Worm (Caenorhabditis elegans): ENCODE results near the gene str-136.
A peak's percentile ranks its signal among the peaks of the same experiment; 100 is the strongest.

str-136 gene

ce11 chrV:8323545-8323944 lies 44.8 kb upstream of the str-136 start:
- TF ChIP-seq nhr-28 (tag; optimal IDR thresholded peaks at IDR 0.05) (no peak), snpc-4 (tag; optimal IDR thresholded peaks at IDR 0.05) (no peak), F16B12.6 (tag; optimal IDR thresholded peaks at IDR 0.05) (no peak), mef-2 (tag; optimal IDR thresholded peaks at IDR 0.05) (no peak), efl-1 (optimal IDR thresholded peaks at IDR 0.05) (no peak), efl-1 (GFP tag; optimal IDR thresholded peaks at IDR 0.05 in 1 of 2) (no peak), lin-15B (tag; optimal IDR thresholded peaks at IDR 0.05) (no peak), snu-23 (GFP tag; optimal IDR thresholded peaks at IDR 0.05) (no peak), lin-14 (GFP tag; optimal IDR thresholded peaks at IDR 0.05) (no peak), C16A3.4 (tag; optimal IDR thresholded peaks at IDR 0.05) (no peak), ztf-4 (tag; optimal IDR thresholded peaks at IDR 0.05) (no peak), ceh-88 (GFP tag; IDR thresholded peaks at IDR 0.05) (no peak), nhr-84 (tag; optimal IDR thresholded peaks at IDR 0.05) (no peak), unc-98 (GFP tag; IDR thresholded peaks at IDR 0.05) (no peak), unc-86 (tag; optimal IDR thresholded peaks at IDR 0.05) (no peak), pqm-1 (tag; optimal IDR thresholded peaks at IDR 0.05) (no peak), mdl-1 (tag; optimal IDR thresholded peaks at IDR 0.05) (no peak), ets-5 (GFP tag; IDR thresholded peaks at IDR 0.05) (no peak)

ce11 chrV:8318135-8318534 lies 39.4 kb upstream of the str-136 start, which contains the start of gene clec-219:
TSS of gene clec-219 (plus strand) at chrV:8318435.
- TF ChIP-seq nhr-84 (tag; optimal IDR thresholded peaks at IDR 0.05): no peak
- TF ChIP-seq fkh-10 (GFP tag; optimal IDR thresholded peaks at IDR 0.05): no peak
- no peak for TF ChIP-seq efl-1 (optimal IDR thresholded peaks at IDR 0.05)
- peak in 1 of 2 experiments; percentile 32 for TF ChIP-seq efl-1 (GFP tag; optimal IDR thresholded peaks at IDR 0.05 in 1 of 2)

- no peak for TF ChIP-seq mdl-1 (tag; optimal IDR thresholded peaks at IDR 0.05)
- no peak for TF ChIP-seq aly-2 (tag; optimal IDR thresholded peaks at IDR 0.05)
- no peak for TF ChIP-seq grh-1 (GFP tag; IDR thresholded peaks at IDR 0.05)
- no peak for TF ChIP-seq xbp-1 (tag; optimal IDR thresholded peaks at IDR 0.05)
- no peak for TF ChIP-seq nhr-77 (tag; optimal IDR thresholded peaks at IDR 0.05)
- TF ChIP-seq ces-1 (GFP tag; optimal IDR thresholded peaks at IDR 0.05): no peak
- TF ChIP-seq hlh-4 (tag; optimal IDR thresholded peaks at IDR 0.05): no peak
- no peak for TF ChIP-seq ceh-88 (GFP tag; IDR thresholded peaks at IDR 0.05)
- no peak for TF ChIP-seq snpc-4 (tag; optimal IDR thresholded peaks at IDR 0.05)
- no peak for TF ChIP-seq zag-1 (tag; optimal IDR thresholded peaks at IDR 0.05)
- TF ChIP-seq ztf-4 (tag; optimal IDR thresholded peaks at IDR 0.05): no peak
- no peak for TF ChIP-seq isw-1 (GFP tag; IDR thresholded peaks at IDR 0.05)
- no peak for TF ChIP-seq nhr-85 (tag)
- TF ChIP-seq sup-37 (GFP tag; optimal IDR thresholded peaks at IDR 0.05): no peak
Measured at ce11 chrV:8311210-8311609, 32.5 kb upstream of the str-136 start, which contains the start of gene W02D7.12. TSS of gene W02D7.12 (plus strand) at chrV:8311510.

ce11 chrV:8307681-8308080 lies 29.0 kb upstream of the str-136 start, which contains the start of gene clec-218:
TSS of gene clec-218 (plus strand) at chrV:8307942.
- TF ChIP-seq zag-1 (tag; optimal IDR thresholded peaks at IDR 0.05): no peak
- TF ChIP-seq elt-2 (tag; optimal IDR thresholded peaks at IDR 0.05): peak; percentile 78

ce11 chrV:8307013-8307412 lies 28.3 kb upstream of the str-136 start:
- no peak for TF ChIP-seq pqm-1 (tag; optimal IDR thresholded peaks at IDR 0.05)
- no peak for TF ChIP-seq grh-1 (GFP tag; IDR thresholded peaks at IDR 0.05)
- TF ChIP-seq hlh-4 (tag; optimal IDR thresholded peaks at IDR 0.05): no peak
- no peak for TF ChIP-seq nhr-84 (tag; optimal IDR thresholded peaks at IDR 0.05)
- TF ChIP-seq efl-1 (optimal IDR thresholded peaks at IDR 0.05): no peak
- peak in 1 of 2 experiments; percentile 57 for TF ChIP-seq efl-1 (GFP tag; optimal IDR thresholded peaks at IDR 0.05 in 1 of 2)
- no peak for TF ChIP-seq blmp-1 (tag; optimal IDR thresholded peaks at IDR 0.05)
- TF ChIP-seq dpl-1 (GFP tag; optimal IDR thresholded peaks at IDR 0.05): no peak
- no peak for TF ChIP-seq Y116A8C.19 (tag; optimal IDR thresholded peaks at IDR 0.05; ENCODE audit: borderline replicate concordance)
- TF ChIP-seq elt-2 (tag; optimal IDR thresholded peaks at IDR 0.05): peak; percentile 73
- no peak for TF ChIP-seq lin-39 (tag; optimal IDR thresholded peaks at IDR 0.05)
- TF ChIP-seq sox-4 (tag; optimal IDR thresholded peaks at IDR 0.05): no peak
- no peak for TF ChIP-seq mep-1 (tag; optimal IDR thresholded peaks at IDR 0.05)
- peak in 1 of 2 experiments; percentile 23 for TF ChIP-seq lin-35 (GFP tag; optimal IDR thresholded peaks at IDR 0.05)
- TF ChIP-seq snu-23 (GFP tag; optimal IDR thresholded peaks at IDR 0.05): no peak
- no peak for TF ChIP-seq aha-1 (tag; optimal IDR thresholded peaks at IDR 0.05)

Data from whole organism, L1 larva.